Worm (Caenorhabditis elegans) whole organism, late embryonic: ENCODE measurements around the gene T12A7.9.

Experiments used
- K09A11.1 ChIP-seq: sonication (generic microtip); optimal IDR thresholded peaks from 2 replicates; lab custom pipeline; 2017; ENCODE audit warnings: antibody characterized with exemption, mild to moderate bottlenecking, missing genetic modification characterization, missing compliant biosample characterization; ENCODE audit not compliant: insufficient read depth
- ceh-30 ChIP-seq: fragments of 150-350 bp; optimal IDR thresholded peaks from 2 replicates; lab custom pipeline; 2014; ENCODE audit warnings: missing biosample characterization, missing genetic modification characterization
- ceh-31 ChIP-seq: sonication (generic microtip); optimal IDR thresholded peaks from 2 replicates; lab custom pipeline; 2016; ENCODE audit warnings: missing genetic modification characterization, missing compliant biosample characterization
- elt-4 ChIP-seq: sonication (generic microtip); optimal IDR thresholded peaks from 2 replicates; lab custom pipeline; 2016; ENCODE audit warnings: missing genetic modification characterization, missing compliant biosample characterization
- fax-1 ChIP-seq: sonication (generic microtip); optimal IDR thresholded peaks from 2 replicates; lab custom pipeline; 2016; ENCODE audit warnings: missing genotype, missing genetic modification characterization, missing compliant biosample characterization
- fkh-10 ChIP-seq: fragments of 150-350 bp; optimal IDR thresholded peaks from 2 replicates; lab custom pipeline; 2014; ENCODE audit warnings: missing biosample characterization, missing genetic modification reagents, missing genetic modification characterization
- hlh-8 ChIP-seq: sonication (generic microtip); optimal IDR thresholded peaks from 2 replicates; lab custom pipeline; 2016; ENCODE audit warnings: missing genotype, missing genetic modification characterization, missing compliant biosample characterization
- lim-6 ChIP-seq: sonication (generic microtip); optimal IDR thresholded peaks from 2 replicates; lab custom pipeline; 2016; ENCODE audit warnings: missing genetic modification characterization, missing compliant biosample characterization
- nhr-11 ChIP-seq: fragments of 150-350 bp; optimal IDR thresholded peaks from 2 replicates; lab custom pipeline; 2014; ENCODE audit warnings: missing biosample characterization, missing genetic modification characterization
- nhr-232 ChIP-seq: sonication (generic microtip); optimal IDR thresholded peaks from 2 replicates; lab custom pipeline; 2016; ENCODE audit warnings: missing genetic modification characterization, missing compliant biosample characterization
- pha-4 ChIP-seq: fragments of 150-350 bp; optimal IDR thresholded peaks from 2 replicates; lab custom pipeline; 2018; ENCODE audit warnings: missing biosample characterization, missing genetic modification reagents, missing genetic modification characterization
- tbx-2 ChIP-seq: sonication (generic microtip); optimal IDR thresholded peaks from 2 replicates; lab custom pipeline; 2016; ENCODE audit warnings: missing genetic modification characterization, missing compliant biosample characterization

- TF ChIP-seq fkh-10 (no peak), elt-4 (tag; lab: Kevin White, UChicago) (no peak), fax-1 (no peak), K09A11.1 (tag; lab: Kevin White, UChicago) (no peak), ceh-31 (tag; lab: Kevin White, UChicago) (no peak), tbx-2 (tag; lab: Kevin White, UChicago) (no peak), hlh-8 (tag; lab: Kevin White, UChicago) (no peak), lim-6 (tag; lab: Kevin White, UChicago) (no peak), pha-4 (tag; lab: Kevin White, UChicago) (no peak), nhr-11 (no peak), ceh-30 (tag; lab: Kevin White, UChicago) (no peak), nhr-232 (tag; lab: Kevin White, UChicago) (no peak)
Observed at ce11 chrIV:11782846-11783245, 27.0 kb upstream of the T12A7.9 start.
